Worm (Caenorhabditis elegans): Measurements from ENCODE around the gene Y55F3C.10.

Y55F3C.10 gene

DNA sequence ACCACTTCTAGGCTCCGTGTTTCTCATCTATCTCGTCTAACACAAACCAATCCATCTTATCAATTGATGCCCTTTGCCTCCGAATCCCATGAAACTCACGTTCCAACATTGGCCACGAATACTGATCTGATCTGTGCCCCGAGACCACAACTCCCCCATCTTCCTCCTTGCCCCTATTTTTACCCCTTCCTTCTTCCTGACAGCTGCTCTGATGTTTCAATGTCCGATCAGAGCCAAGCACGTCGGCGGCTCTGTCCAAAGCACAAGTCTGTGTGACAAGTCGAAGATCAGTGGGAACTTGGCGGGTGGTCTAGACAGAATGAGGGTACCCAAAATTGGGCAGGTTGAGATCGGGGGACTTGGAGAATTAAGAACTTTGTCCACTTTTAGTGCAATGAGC, 27.1 kb upstream of the Y55F3C.10 start:
- TF ChIP-seq daf-12 (tag; optimal IDR thresholded peaks at IDR 0.05): no peak
- no peak for TF ChIP-seq nhr-111 (GFP tag; optimal IDR thresholded peaks at IDR 0.05)
- no peak for TF ChIP-seq dmd-8 (GFP tag; IDR thresholded peaks at IDR 0.05)
- TF ChIP-seq F26F4.8 (GFP tag; conservative IDR thresholded peaks at IDR 0.05): no peak
- peak; percentile 17 for TF ChIP-seq hlh-11 (tag; optimal IDR thresholded peaks at IDR 0.05)
- TF ChIP-seq nhr-77 (tag; optimal IDR thresholded peaks at IDR 0.05): no peak
- no peak for TF ChIP-seq aha-1 (tag)
- TF ChIP-seq nhr-11 (tag; optimal IDR thresholded peaks at IDR 0.05): peak; percentile 48

DNA sequence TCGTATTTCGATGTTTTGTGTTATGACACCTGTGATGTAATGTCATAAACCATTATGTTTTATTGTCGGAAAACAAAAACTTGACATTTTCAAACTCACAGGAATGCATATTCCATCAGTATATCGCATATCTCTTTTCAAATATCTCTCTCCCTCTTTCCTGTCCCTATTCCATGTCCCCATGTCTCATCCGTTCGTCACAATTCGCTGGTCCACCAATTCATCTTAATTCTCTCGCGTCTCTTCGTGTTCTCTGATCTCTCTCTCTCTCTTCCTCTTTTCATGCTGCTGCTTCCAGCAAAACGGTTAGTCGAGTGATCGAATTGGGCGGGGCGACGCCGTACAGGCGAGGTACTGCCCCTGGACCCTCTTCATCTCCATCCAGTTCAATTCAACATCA, 22.6 kb upstream of the Y55F3C.10 start:
- TF ChIP-seq unc-62 (GFP tag; optimal IDR thresholded peaks at IDR 0.05 in 1 of 2): peak in 1 of 2 experiments; percentile 11
- TF ChIP-seq unc-62 (tag; optimal IDR thresholded peaks at IDR 0.05): no peak
- no peak for TF ChIP-seq zfp-3 (GFP tag; conservative IDR thresholded peaks at IDR 0.05)

DNA sequence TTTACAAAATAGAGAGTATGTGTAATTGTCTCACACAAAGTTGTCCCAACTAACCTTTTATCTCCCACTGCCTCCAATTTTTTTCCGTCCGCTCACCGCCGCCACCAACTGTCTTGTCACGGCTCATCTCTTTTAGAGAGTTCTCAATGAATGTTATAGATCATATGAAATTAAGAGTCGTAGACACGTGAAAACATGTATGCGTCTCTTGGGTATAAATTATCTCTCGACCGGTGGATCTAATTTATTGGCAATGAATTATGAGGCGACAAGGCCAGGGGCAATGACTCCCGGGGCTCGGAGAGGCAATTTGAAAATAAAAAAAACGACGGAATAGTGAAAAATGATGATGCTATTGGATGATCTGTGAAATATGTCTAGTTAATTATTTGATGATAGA, 21.4 kb upstream of the Y55F3C.10 start:
- TF ChIP-seq zfp-3 (GFP tag; conservative IDR thresholded peaks at IDR 0.05): no peak
- TF ChIP-seq nhr-11 (tag; optimal IDR thresholded peaks at IDR 0.05): peak; percentile 13
- TF ChIP-seq F44E2.7 (GFP tag; IDR thresholded peaks at IDR 0.05): no peak
- no peak for TF ChIP-seq php-3 (GFP tag; IDR thresholded peaks at IDR 0.05)
- TF ChIP-seq unc-62 (GFP tag; optimal IDR thresholded peaks at IDR 0.05 in 1 of 2): peak in 1 of 2 experiments; percentile 68
- no peak for TF ChIP-seq unc-62 (tag; optimal IDR thresholded peaks at IDR 0.05)
- no peak for TF ChIP-seq mes-2 (tag; optimal IDR thresholded peaks at IDR 0.05; ENCODE audit: poor library complexity, severe bottlenecking)
- TF ChIP-seq aha-1 (tag): peak; percentile 32
- no peak for TF ChIP-seq ceh-28 (tag; optimal IDR thresholded peaks at IDR 0.05)
- no peak for TF ChIP-seq T20F7.1 (GFP tag; optimal IDR thresholded peaks at IDR 0.05)
- TF ChIP-seq dmd-9 (GFP tag; IDR thresholded peaks at IDR 0.05): no peak
- no peak for TF ChIP-seq fkh-10 (GFP tag; optimal IDR thresholded peaks at IDR 0.05)
- TF ChIP-seq vab-7 (GFP tag; IDR thresholded peaks at IDR 0.05): no peak
- no peak for TF ChIP-seq R02D3.7 (tag; optimal IDR thresholded peaks at IDR 0.05)
- TF ChIP-seq jun-1 (tag; optimal IDR thresholded peaks at IDR 0.05): no peak
- TF ChIP-seq daf-19 (GFP tag; conservative IDR thresholded peaks at IDR 0.05): no peak
- TF ChIP-seq madf-5 (GFP tag; IDR thresholded peaks at IDR 0.05): no peak
- no peak for TF ChIP-seq dpl-1 (GFP tag; optimal IDR thresholded peaks at IDR 0.05)
- no peak for TF ChIP-seq mep-1 (tag; optimal IDR thresholded peaks at IDR 0.05)
- no peak for TF ChIP-seq F26F4.8 (GFP tag; conservative IDR thresholded peaks at IDR 0.05)
- TF ChIP-seq pha-4 (GFP tag; IDR thresholded peaks at IDR 0.05): no peak
- TF ChIP-seq pha-4 (tag; optimal IDR thresholded peaks at IDR 0.05): no peak
- no peak for TF ChIP-seq ctbp-1 (GFP tag; IDR thresholded peaks at IDR 0.05)
- TF ChIP-seq mdt-29 (GFP tag; IDR thresholded peaks at IDR 0.05): no peak

DNA sequence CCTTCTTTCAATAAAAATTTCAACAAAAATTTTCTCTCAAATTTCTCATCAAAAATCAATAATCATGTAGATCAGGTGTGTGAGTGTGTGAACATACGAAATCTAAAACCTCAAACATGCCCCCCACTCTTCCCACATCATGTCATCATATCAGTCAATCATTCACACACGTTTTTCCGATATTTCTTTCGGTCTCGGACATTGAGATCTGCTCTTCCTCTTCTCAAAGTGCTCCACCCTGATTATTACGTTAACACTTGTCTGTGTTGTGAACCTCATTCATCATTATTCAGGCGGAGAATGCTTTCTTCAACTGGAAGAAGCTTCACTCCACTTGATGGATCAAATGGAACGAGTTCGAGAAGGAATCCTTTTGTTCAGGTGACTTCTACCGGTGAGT, 17.2 kb upstream of the Y55F3C.10 start, which contains the start of gene kvs-5:
Gene kvs-5 (plus strand): TSS at position 301 of the 400 bp plus-strand sequence.
- TF ChIP-seq egl-43 (GFP tag; IDR thresholded peaks at IDR 0.05) (no peak), daf-8 (GFP tag; IDR thresholded peaks at IDR 0.05) (no peak), fos-1 (tag; optimal IDR thresholded peaks at IDR 0.05) (no peak), egl-27 (tag; optimal IDR thresholded peaks at IDR 0.05) (no peak), aly-2 (tag; optimal IDR thresholded peaks at IDR 0.05) (no peak), F44E2.7 (GFP tag; IDR thresholded peaks at IDR 0.05) (no peak), nhr-28 (tag; optimal IDR thresholded peaks at IDR 0.05) (no peak)

DNA sequence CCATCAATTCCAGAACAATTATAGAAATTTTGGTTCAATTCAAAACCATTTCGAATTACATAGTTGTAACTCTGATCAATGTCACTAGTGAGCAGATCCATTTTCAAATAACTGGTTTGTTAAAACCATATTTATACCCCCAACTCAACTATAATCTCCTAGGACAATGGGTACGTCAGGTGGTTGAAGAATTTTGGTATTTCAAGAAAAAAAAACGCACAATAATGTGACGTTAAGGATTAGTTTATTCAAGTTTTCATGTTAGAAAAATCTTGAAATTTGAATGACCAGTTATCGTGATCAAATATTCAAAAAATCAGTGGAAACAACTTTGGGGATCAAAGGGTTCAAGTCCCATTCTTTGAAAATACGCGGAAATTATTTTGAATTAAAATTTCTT, 11.7 kb upstream of the Y55F3C.10 start, which contains the start of gene srt-24:
Gene srt-24 (minus strand): TSS at position 101 of the 400 bp plus-strand sequence.
- TF ChIP-seq aha-1 (tag): peak; percentile 45
- TF ChIP-seq nhr-28 (tag; optimal IDR thresholded peaks at IDR 0.05): no peak
- no peak for TF ChIP-seq lin-13 (GFP tag; optimal IDR thresholded peaks at IDR 0.05)

All from whole organism, L4 larva.